Worm (Caenorhabditis elegans) whole organism, L3 larva: ENCODE data around the gene F35F10.6.
A peak's percentile ranks its signal among the peaks of the same experiment; 100 is the strongest.

Experiments
- R02D3.7 ChIP-seq: fragments of 150-350 bp; optimal IDR thresholded peaks from 2 replicates; lab custom pipeline; 2014; ENCODE audit warnings: missing biosample characterization, missing genetic modification characterization
- ZK546.5 ChIP-seq: sonication (generic microtip); optimal IDR thresholded peaks from 2 replicates; lab custom pipeline; 2017; ENCODE audit warnings: missing biosample characterization, missing genetic modification characterization
- aly-2 ChIP-seq: fragments of 150-350 bp; optimal IDR thresholded peaks from 2 replicates; lab custom pipeline; 2014; ENCODE audit warnings: missing biosample characterization, missing genetic modification characterization
- ceh-16 ChIP-seq: sonication (generic microtip); optimal IDR thresholded peaks from 2 replicates; lab custom pipeline; 2017; ENCODE audit warnings: missing biosample characterization, missing genetic modification characterization
- ceh-28 ChIP-seq: fragments of 150-350 bp; optimal IDR thresholded peaks from 2 replicates; lab custom pipeline; 2014; ENCODE audit warnings: missing biosample characterization, missing genetic modification reagents, missing genetic modification characterization
- ceh-82 ChIP-seq: fragments of 150-350 bp; optimal IDR thresholded peaks from 2 replicates; lab custom pipeline; 2014; ENCODE audit warnings: missing biosample characterization, missing genetic modification characterization
- ceh-9 ChIP-seq: sonication (generic microtip); optimal IDR thresholded peaks from 2 replicates; lab custom pipeline; 2018; ENCODE audit warnings: missing biosample characterization, missing genetic modification characterization
- daf-12 ChIP-seq: fragments of 150-350 bp; optimal IDR thresholded peaks from 2 replicates; lab custom pipeline; 2014; ENCODE audit warnings: missing biosample characterization, missing genetic modification reagents, missing genetic modification characterization
- egl-27 ChIP-seq: sonication (generic microtip); optimal IDR thresholded peaks from 4 replicates; lab custom pipeline; 2017; ENCODE audit warnings: missing biosample characterization, missing genetic modification reagents, missing genetic modification characterization
- egl-5 ChIP-seq: fragments of 150-350 bp; optimal IDR thresholded peaks from 2 replicates; lab custom pipeline; 2017; ENCODE audit warnings: missing biosample characterization, missing genetic modification reagents, missing genetic modification characterization, inconsistent platforms
- elt-1 ChIP-seq: fragments of 150-350 bp; optimal IDR thresholded peaks from 2 replicates; lab custom pipeline; 2014; ENCODE audit warnings: missing biosample characterization, missing genetic modification characterization
- elt-3 ChIP-seq, 3 experiments: fragments of 150-350 bp in 1 of 3; sonication (generic microtip) in 2 of 3; optimal IDR thresholded peaks; 2 replicates in 2 of 3; 4 replicates in 1 of 3; lab custom pipeline; 2014 to 2017; ENCODE audit warnings: missing biosample characterization in 3 of 3, missing genetic modification characterization in 3 of 3
- eor-1 ChIP-seq, 2 experiments: fragments of 150-350 bp; optimal IDR thresholded peaks; 2 replicates each; lab custom pipeline; 2014 to 2018; ENCODE audit warnings: missing biosample characterization in 2 of 2, missing genetic modification characterization in 2 of 2
- fkh-10 ChIP-seq: sonication (generic microtip); optimal IDR thresholded peaks from 2 replicates; lab custom pipeline; 2017; ENCODE audit warnings: missing biosample characterization, missing genetic modification reagents, missing genetic modification characterization
- fkh-2 ChIP-seq: fragments of 150-350 bp; optimal IDR thresholded peaks from 2 replicates; lab custom pipeline; 2014; ENCODE audit warnings: missing biosample characterization, missing genetic modification reagents, missing genetic modification characterization
- fos-1 ChIP-seq: fragments of 150-350 bp; optimal IDR thresholded peaks from 2 replicates; lab custom pipeline; 2014; ENCODE audit warnings: missing biosample characterization, missing genetic modification characterization
- hmg-11 ChIP-seq: sonication (generic microtip); optimal IDR thresholded peaks from 2 replicates; lab custom pipeline; 2016; ENCODE audit warnings: missing genetic modification characterization, missing compliant biosample characterization
- jun-1 ChIP-seq: fragments of 150-350 bp; optimal IDR thresholded peaks from 2 replicates; lab custom pipeline; 2014; ENCODE audit warnings: missing biosample characterization, missing genetic modification reagents, missing genetic modification characterization
- lin-15B ChIP-seq: fragments of 150-350 bp; optimal IDR thresholded peaks from 2 replicates; lab custom pipeline; 2014; ENCODE audit warnings: missing biosample characterization, missing genetic modification characterization
- lin-39 ChIP-seq: fragments of 150-350 bp; optimal IDR thresholded peaks from 2 replicates; lab custom pipeline; 2018; ENCODE audit warnings: missing biosample characterization, missing genetic modification reagents, missing genetic modification characterization
- lsy-12 ChIP-seq: sonication (generic microtip); optimal IDR thresholded peaks from 2 replicates; lab custom pipeline; 2016; ENCODE audit warnings: mild to moderate bottlenecking, missing genetic modification characterization, missing compliant biosample characterization
- mdl-1 ChIP-seq: fragments of 150-350 bp; optimal IDR thresholded peaks from 2 replicates; lab custom pipeline; 2014; ENCODE audit warnings: missing biosample characterization, missing genetic modification characterization
- mml-1 ChIP-seq: fragments of 150-350 bp; sonication (generic microtip); optimal IDR thresholded peaks from 3 replicates; lab custom pipeline; 2014; ENCODE audit warnings: missing biosample characterization, missing genetic modification characterization
- nhr-11 ChIP-seq: fragments of 150-350 bp; optimal IDR thresholded peaks from 2 replicates; lab custom pipeline; 2014; ENCODE audit warnings: missing biosample characterization, missing genetic modification characterization
- nhr-12 ChIP-seq: fragments of 150-350 bp; optimal IDR thresholded peaks from 2 replicates; lab custom pipeline; 2014; ENCODE audit warnings: missing biosample characterization, missing genetic modification characterization
- nhr-23 ChIP-seq: fragments of 150-350 bp; optimal IDR thresholded peaks from 2 replicates; lab custom pipeline; 2014; ENCODE audit warnings: missing biosample characterization, missing genetic modification reagents, missing genetic modification characterization
- nhr-237 ChIP-seq: fragments of 150-350 bp; optimal IDR thresholded peaks from 2 replicates; lab custom pipeline; 2014; ENCODE audit warnings: missing biosample characterization, missing genetic modification characterization
- nhr-25 ChIP-seq: sonication (generic microtip); optimal IDR thresholded peaks from 2 replicates; lab custom pipeline; 2017; ENCODE audit warnings: missing biosample characterization, missing genetic modification characterization
- nhr-43 ChIP-seq: sonication (generic microtip); optimal IDR thresholded peaks from 2 replicates; lab custom pipeline; 2016; ENCODE audit warnings: mild to moderate bottlenecking, missing genetic modification characterization, missing compliant biosample characterization; ENCODE audit not compliant: poor library complexity, severe bottlenecking
- nhr-76 ChIP-seq: fragments of 150-350 bp; sonication (generic microtip); optimal IDR thresholded peaks from 5 replicates; lab custom pipeline; 2014; ENCODE audit warnings: missing biosample characterization, missing genetic modification characterization
- nhr-77 ChIP-seq: fragments of 150-350 bp; optimal IDR thresholded peaks from 2 replicates; lab custom pipeline; 2014; ENCODE audit warnings: missing biosample characterization, missing genetic modification characterization
- pha-4 ChIP-seq: fragments of 150-350 bp; optimal IDR thresholded peaks from 2 replicates; lab custom pipeline; 2014; ENCODE audit warnings: missing biosample characterization, missing genetic modification reagents, missing genetic modification characterization
- pqm-1 ChIP-seq: fragments of 150-350 bp; optimal IDR thresholded peaks from 2 replicates; lab custom pipeline; 2017; ENCODE audit warnings: missing biosample characterization, missing genetic modification characterization, inconsistent platforms
- sea-2 ChIP-seq: fragments of 150-350 bp; sonication (generic microtip); optimal IDR thresholded peaks from 4 replicates; lab custom pipeline; 2014; ENCODE audit warnings: missing biosample characterization, missing genetic modification reagents, missing genetic modification characterization
- skn-1 ChIP-seq: fragments of 150-350 bp; optimal IDR thresholded peaks from 2 replicates; lab custom pipeline; 2014; ENCODE audit warnings: missing biosample characterization, missing genetic modification characterization
- snpc-4 ChIP-seq: fragments of 150-350 bp; optimal IDR thresholded peaks from 2 replicates; lab custom pipeline; 2014; ENCODE audit warnings: missing biosample characterization, missing genetic modification characterization
- tbx-2 ChIP-seq: sonication (generic microtip); optimal IDR thresholded peaks from 2 replicates; lab custom pipeline; 2016; ENCODE audit warnings: mild to moderate bottlenecking, missing genetic modification characterization, missing compliant biosample characterization
- unc-39 ChIP-seq: sonication (generic microtip); optimal IDR thresholded peaks from 4 replicates; lab custom pipeline; 2017; ENCODE audit warnings: missing biosample characterization, missing genetic modification characterization
- unc-62 ChIP-seq: fragments of 150-350 bp; sonication (generic microtip); optimal IDR thresholded peaks from 4 replicates; lab custom pipeline; 2014; ENCODE audit warnings: missing biosample characterization, missing genetic modification reagents, missing genetic modification characterization
- zag-1 ChIP-seq: fragments of 150-350 bp; optimal IDR thresholded peaks from 2 replicates; lab custom pipeline; 2014; ENCODE audit warnings: missing biosample characterization, missing genetic modification characterization

Gene F35F10.6

DNA sequence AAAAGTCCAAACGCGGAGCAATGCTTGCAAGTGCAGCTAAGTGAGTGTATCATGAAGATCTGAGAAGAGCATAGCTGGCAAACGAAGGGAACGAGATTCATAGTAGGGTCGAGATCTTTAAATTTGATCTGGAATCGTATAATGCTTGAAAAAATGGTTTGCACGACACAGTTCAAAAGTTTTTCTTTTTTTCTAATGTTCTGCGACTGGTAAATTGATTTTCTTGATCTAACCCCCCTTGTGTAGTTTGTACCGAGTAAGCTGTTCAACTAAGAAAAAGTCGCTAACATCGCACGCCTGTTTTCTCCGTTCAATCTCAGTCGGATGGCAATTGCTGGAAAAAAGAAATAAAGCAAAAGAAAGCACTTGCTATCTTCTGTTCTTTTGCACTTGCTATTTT, 31.3 kb upstream of the F35F10.6 start, which contains the start of gene C17B7.14:
Gene C17B7.14 (minus strand): TSS at position 101 of the 400 bp plus-strand sequence.
- TF ChIP-seq unc-62 (GFP tag; lab: Kevin White, UChicago) = no peak
- no peak for TF ChIP-seq lin-39 (tag; lab: Kevin White, UChicago)
- TF ChIP-seq elt-1 = no peak
- TF ChIP-seq nhr-76 (tag; lab: Kevin White, UChicago) = no peak
- TF ChIP-seq snpc-4 = no peak
- no peak for TF ChIP-seq skn-1 (tag; lab: Kevin White, UChicago)
- no peak for TF ChIP-seq nhr-23
- no peak for TF ChIP-seq ZK546.5
- TF ChIP-seq lin-15B (tag; lab: Kevin White, UChicago) = no peak
- no peak for TF ChIP-seq jun-1 (tag; lab: Kevin White, UChicago)
- TF ChIP-seq nhr-43 = no peak
- TF ChIP-seq pha-4 = no peak
- TF ChIP-seq mdl-1 = no peak
- TF ChIP-seq nhr-25 (tag; lab: Kevin White, UChicago) = no peak
- TF ChIP-seq daf-12 = no peak
- TF ChIP-seq unc-39 (tag; lab: Kevin White, UChicago) = no peak
- TF ChIP-seq nhr-11 (tag; lab: Kevin White, UChicago) = no peak
- TF ChIP-seq nhr-77 (tag; lab: Kevin White, UChicago) = no peak
- no peak for TF ChIP-seq eor-1 (tag; optimal IDR thresholded peaks at IDR 0.05; lab: Kevin White, UChicago)
- TF ChIP-seq fkh-2 = no peak
- TF ChIP-seq, all 47 proteins: peak for 0

DNA sequence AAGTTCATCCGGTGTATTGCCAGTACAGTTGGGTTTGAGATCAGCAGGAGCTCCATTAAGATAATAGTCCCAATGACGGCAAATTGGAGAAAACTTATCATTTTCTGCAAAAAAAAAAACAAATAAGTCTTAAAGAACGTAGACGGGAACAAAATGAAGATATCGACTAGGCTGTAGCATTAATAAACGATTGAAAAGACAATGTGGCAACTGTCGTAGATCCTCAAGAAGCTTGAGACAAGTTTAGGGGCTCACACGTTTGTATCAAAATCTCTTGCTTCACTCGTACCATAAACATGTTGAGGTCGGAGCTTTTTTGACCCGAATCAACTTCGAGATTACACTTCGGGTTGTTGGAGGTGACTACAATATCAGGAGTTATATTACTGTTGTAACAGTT, 30.8 kb upstream of the F35F10.6 start, which contains the start of gene F35F10.14:
Gene F35F10.14 (minus strand): TSS at position 101 of the 400 bp plus-strand sequence.
- TF ChIP-seq nhr-237 (tag; lab: Kevin White, UChicago) = no peak
- TF ChIP-seq fkh-2 = no peak
- TF ChIP-seq tbx-2 (tag; lab: Kevin White, UChicago) = no peak
- TF ChIP-seq nhr-76 (tag; lab: Kevin White, UChicago) = no peak
- no peak for TF ChIP-seq elt-3 (tag; optimal IDR thresholded peaks at IDR 0.05; lab: Kevin White, UChicago)
- no peak for TF ChIP-seq sea-2 (GFP tag; lab: Kevin White, UChicago)
- TF ChIP-seq egl-27 (tag; lab: Kevin White, UChicago) = no peak
- TF ChIP-seq pha-4 = no peak
- no peak for TF ChIP-seq eor-1 (tag; optimal IDR thresholded peaks at IDR 0.05; lab: Kevin White, UChicago)
- TF ChIP-seq lin-39 (tag; lab: Kevin White, UChicago) = no peak

DNA sequence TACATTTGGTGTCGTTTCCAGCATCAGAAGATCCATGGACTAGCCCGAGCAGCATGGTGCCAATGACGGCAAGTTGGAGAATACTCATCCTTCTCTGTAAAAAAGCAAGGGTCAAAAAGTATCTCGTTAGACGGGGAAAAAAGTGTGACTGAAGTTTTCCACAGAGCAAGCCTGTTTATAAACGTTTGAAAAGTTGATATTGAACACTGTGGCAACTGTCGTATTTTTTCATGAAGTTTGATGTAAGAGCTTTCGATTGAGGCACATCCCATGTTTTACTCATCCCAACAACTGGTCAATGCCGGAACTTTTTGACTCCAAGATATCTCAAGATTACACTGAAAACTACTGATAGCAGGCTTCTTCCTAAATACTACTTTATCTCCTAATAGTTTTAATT, 29.8 kb upstream of the F35F10.6 start, which contains the start of gene F35F10.13:
Gene F35F10.13 (minus strand): TSS at position 101 of the 400 bp plus-strand sequence.
- TF ChIP-seq sea-2 (GFP tag; lab: Kevin White, UChicago) (no peak), nhr-76 (tag; lab: Kevin White, UChicago) (no peak), fos-1 (tag; lab: Kevin White, UChicago) (no peak), lsy-12 (no peak), aly-2 (tag; lab: Kevin White, UChicago) (no peak), pha-4 (no peak), ceh-16 (no peak), R02D3.7 (tag; lab: Kevin White, UChicago) (no peak), egl-27 (tag; lab: Kevin White, UChicago) (no peak), snpc-4 (no peak), fkh-2 (no peak), nhr-25 (tag; lab: Kevin White, UChicago) (no peak), lin-39 (tag; lab: Kevin White, UChicago) (no peak), lin-15B (tag; lab: Kevin White, UChicago) (no peak), unc-39 (tag; lab: Kevin White, UChicago) (no peak), nhr-12 (tag; lab: Kevin White, UChicago) (no peak)

DNA sequence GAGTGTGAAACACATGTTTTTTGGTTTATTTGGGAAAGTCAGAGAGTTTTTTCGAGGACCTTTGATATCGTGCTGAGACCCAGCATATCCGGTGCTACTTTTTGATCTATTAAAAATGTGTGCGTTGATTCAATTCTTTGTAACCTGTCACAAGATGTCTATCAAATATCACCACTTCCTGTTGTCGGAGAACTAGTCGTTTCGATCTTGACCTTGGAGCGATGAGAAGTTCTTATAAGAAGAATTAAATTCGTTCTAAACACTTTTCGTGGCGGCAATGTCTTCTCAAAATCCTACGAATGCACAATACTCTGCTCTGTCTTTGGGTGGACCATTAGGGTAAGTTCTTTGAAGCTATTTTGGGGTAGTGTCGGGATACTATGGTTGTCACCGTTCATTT, 26.9 kb upstream of the F35F10.6 start, which contains the start of gene F35F10.1:
Gene F35F10.1 (plus strand): TSS at position 200 of the 400 bp plus-strand sequence.
- TF ChIP-seq sea-2 (GFP tag; lab: Kevin White, UChicago) (no peak), tbx-2 (tag; lab: Kevin White, UChicago) (no peak), elt-1 (no peak), ZK546.5 (no peak), R02D3.7 (tag; lab: Kevin White, UChicago) (no peak), aly-2 (tag; lab: Kevin White, UChicago) (no peak), unc-62 (GFP tag; lab: Kevin White, UChicago) (no peak)

DNA sequence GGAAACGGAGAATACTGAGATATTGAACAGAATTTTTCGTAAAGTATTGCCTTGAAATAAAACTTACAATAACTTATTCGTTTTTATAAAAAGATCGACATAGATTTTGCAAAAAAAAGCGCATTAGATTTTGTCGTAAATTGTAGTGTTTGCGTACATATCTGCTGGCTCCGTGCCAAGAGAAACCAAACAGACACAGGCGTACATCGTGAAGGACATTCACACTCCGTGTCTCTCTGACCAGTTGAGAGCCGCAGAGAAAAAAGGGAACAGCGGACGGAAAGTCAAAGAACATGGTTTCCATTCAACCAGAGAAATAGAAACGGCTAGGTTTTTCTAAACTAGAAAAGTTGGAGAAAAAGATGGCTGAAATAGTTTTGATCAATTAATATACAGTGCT, 26.1 kb upstream of the F35F10.6 start, which contains the start of gene arrd-19:
Gene arrd-19 (minus strand): TSS at position 209 of the 400 bp plus-strand sequence.
- TF ChIP-seq egl-27 (tag; lab: Kevin White, UChicago) (no peak), lsy-12 (no peak), egl-5 (tag; lab: Kevin White, UChicago) (peak; percentile 75), eor-1 (tag; optimal IDR thresholded peaks at IDR 0.05; lab: Kevin White, UChicago) (no peak), lin-39 (tag; lab: Kevin White, UChicago) (peak; percentile 60), zag-1 (tag; lab: Kevin White, UChicago) (no peak), nhr-12 (tag; lab: Kevin White, UChicago) (no peak), mdl-1 (no peak), mml-1 (tag; lab: Kevin White, UChicago) (no peak), sea-2 (GFP tag; lab: Kevin White, UChicago) (no peak), fos-1 (tag; lab: Kevin White, UChicago) (no peak), ceh-28 (tag; lab: Kevin White, UChicago) (peak; percentile 52), elt-3 (tag; optimal IDR thresholded peaks at IDR 0.05; lab: Kevin White, UChicago) (peak in 1 of 3 experiments; percentile 39), hmg-11 (tag; lab: Kevin White, UChicago) (peak; percentile 84), fkh-10 (no peak), ceh-9 (tag; lab: Kevin White, UChicago) (no peak), daf-12 (no peak), elt-1 (no peak), nhr-76 (tag; lab: Kevin White, UChicago) (no peak), jun-1 (tag; lab: Kevin White, UChicago) (peak; percentile 13), nhr-77 (tag; lab: Kevin White, UChicago) (no peak), pqm-1 (tag; lab: Kevin White, UChicago) (peak; percentile 11), nhr-25 (tag; lab: Kevin White, UChicago) (peak; percentile 92), skn-1 (tag; lab: Kevin White, UChicago) (no peak), tbx-2 (tag; lab: Kevin White, UChicago) (peak; percentile 38), fkh-2 (no peak), unc-62 (GFP tag; lab: Kevin White, UChicago) (no peak), ceh-82 (tag; lab: Kevin White, UChicago) (no peak)
